Fruit fly (Drosophila melanogaster) whole organism, wandering third instar larva: ENCODE data around the gene CG43954.

Experiments used
- Dif ChIP-seq: fragments of 200-275, 200-300 bp; sonication (Bioruptor generic); optimal IDR thresholded peaks from 2 replicates; lab custom pipeline; 2018; ENCODE audit warnings: missing biosample characterization, missing genetic modification characterization; ENCODE audit not compliant: partially characterized antibody
- Rel ChIP-seq, 2 experiments: fragments of 200-800 bp; sonication (Bioruptor generic) in 1 of 2; optimal IDR thresholded peaks; 2 replicates in 1 of 2; 3 replicates in 1 of 2; lab custom pipeline; 2016 to 2019; ENCODE audit warnings: mild to moderate bottlenecking in 2 of 2, missing biosample characterization in 2 of 2, missing genetic modification characterization in 2 of 2, moderate library complexity in 1 of 2

DNA sequence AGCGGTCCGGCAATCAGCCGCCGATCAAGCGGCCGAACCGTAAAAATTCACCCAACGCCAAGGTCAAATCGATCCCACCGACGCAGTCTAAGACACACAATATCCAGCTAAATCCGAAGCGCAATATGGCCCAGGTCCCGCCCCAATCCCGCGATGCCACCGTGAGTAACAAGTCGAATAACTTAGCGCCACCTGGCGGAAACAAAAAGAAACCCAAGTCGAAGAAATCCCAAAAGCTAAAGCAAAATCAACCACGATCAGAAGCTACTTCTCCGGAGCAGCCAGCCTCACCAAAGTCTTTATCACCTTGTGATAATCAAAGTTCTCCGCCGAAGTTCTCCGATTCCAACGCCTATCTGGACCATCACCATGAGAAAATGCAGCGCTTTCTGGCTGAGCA lies 5.8 kb downstream of the CG43954 start:
- TF ChIP-seq Rel (GFP tag; optimal IDR thresholded peaks at IDR 0.05; lab: Kevin White, UChicago) (no peak), Rel (tag; optimal IDR thresholded peaks at IDR 0.05; lab: Kevin White, UChicago) (no peak), Dif (no peak)
